Fruit fly (Drosophila melanogaster): Measurements from ENCODE around the gene RfC4.

- TF ChIP-seq rgr (GFP tag; optimal IDR thresholded peaks at IDR 0.05) (no peak), usp (GFP tag; optimal IDR thresholded peaks at IDR 0.05) (no peak), Hr78 (GFP tag; optimal IDR thresholded peaks at IDR 0.05) (no peak)
Measured at dm6 chr3L:4132585-4132984, 3.3 kb downstream of the RfC4 start.
